Worm (Caenorhabditis elegans): ENCODE measurements around the gene dos-2.

- no peak for TF ChIP-seq T20F7.1 (GFP tag; optimal IDR thresholded peaks at IDR 0.05)
- no peak for TF ChIP-seq aha-1 (tag)
- TF ChIP-seq nhr-76 (tag; optimal IDR thresholded peaks at IDR 0.05): no peak
- TF ChIP-seq pha-4 (GFP tag; IDR thresholded peaks at IDR 0.05): no peak
- no peak for TF ChIP-seq pha-4 (tag; optimal IDR thresholded peaks at IDR 0.05)
- no peak for TF ChIP-seq F37D6.2 (tag; optimal IDR thresholded peaks at IDR 0.05)
- no peak for TF ChIP-seq attf-4 (tag; optimal IDR thresholded peaks at IDR 0.05)
- no peak for TF ChIP-seq ztf-11 (tag; optimal IDR thresholded peaks at IDR 0.05)
Observed at ce11 chrII:4000430-4000829, 24.4 kb downstream of the dos-2 start.
